Fruit fly (Drosophila melanogaster) whole organism, wandering third instar larva: ENCODE data around the gene CG31821.

Experiments
- Abd-B ChIP-seq: fragments of >200 bp; optimal IDR thresholded peaks from 2 replicates; lab custom pipeline; 2017; ENCODE audit warnings: missing biosample characterization, missing genetic modification characterization
- CG32264 ChIP-seq: fragments of 200-800 bp; sonication (Bioruptor generic); optimal IDR thresholded peaks from 2 replicates; lab custom pipeline; 2016; ENCODE audit warnings: missing biosample characterization, missing genetic modification characterization
- CG9705 ChIP-seq: fragments of 200-800 bp; sonication (Bioruptor generic); optimal IDR thresholded peaks from 2 replicates; lab custom pipeline; 2018; ENCODE audit warnings: missing biosample characterization, mild to moderate bottlenecking, missing genetic modification characterization
- CrebA ChIP-seq: fragments of 200-800 bp; sonication (Bioruptor generic); optimal IDR thresholded peaks from 2 replicates; lab custom pipeline; 2016; ENCODE audit warnings: missing biosample characterization, mild to moderate bottlenecking, missing genetic modification characterization, borderline replicate concordance
- Dfd ChIP-seq: fragments of >200 bp; optimal IDR thresholded peaks from 2 replicates; lab custom pipeline; 2017; ENCODE audit warnings: missing biosample characterization, missing genetic modification characterization
- Dif ChIP-seq: fragments of 200-275, 200-300 bp; sonication (Bioruptor generic); optimal IDR thresholded peaks from 2 replicates; lab custom pipeline; 2018; ENCODE audit warnings: missing biosample characterization, missing genetic modification characterization; ENCODE audit not compliant: partially characterized antibody
- GATAd ChIP-seq: sonication (Bioruptor generic); optimal IDR thresholded peaks from 2 replicates; lab custom pipeline; 2016; ENCODE audit warnings: missing biosample characterization, missing genetic modification characterization
- HLH106 ChIP-seq: fragments of 200-800 bp; optimal IDR thresholded peaks from 3 replicates; lab custom pipeline; 2019; ENCODE audit warnings: missing biosample characterization, mild to moderate bottlenecking, missing genetic modification characterization, moderate library complexity
- Hnf4 ChIP-seq: fragments of 200-800 bp; sonication (Bioruptor generic); optimal IDR thresholded peaks from 2 replicates; lab custom pipeline; 2016; ENCODE audit warnings: missing biosample characterization, mild to moderate bottlenecking, missing genetic modification characterization
- Hr78 ChIP-seq: fragments of >200 bp; optimal IDR thresholded peaks from 2 replicates; lab custom pipeline; 2017; ENCODE audit warnings: missing biosample characterization, missing genetic modification characterization
- Hr83 ChIP-seq: fragments of 200-300 bp; sonication (Bioruptor generic); optimal IDR thresholded peaks from 2 replicates; lab custom pipeline; 2016; ENCODE audit warnings: missing biosample characterization, mild to moderate bottlenecking, missing genetic modification characterization, moderate library complexity; ENCODE audit not compliant: poor library complexity, severe bottlenecking
- Mio ChIP-seq: sonication (Bioruptor generic); optimal IDR thresholded peaks from 2 replicates; lab custom pipeline; 2016; ENCODE audit warnings: missing biosample characterization, missing genetic modification characterization
- Myc ChIP-seq: fragments of >200 bp; optimal IDR thresholded peaks from 2 replicates; lab custom pipeline; 2017
- N ChIP-seq: fragments of >200 bp; optimal IDR thresholded peaks from 2 replicates; lab custom pipeline; 2018; ENCODE audit warnings: missing biosample characterization, missing external identifiers, missing genetic modification characterization
- Rel ChIP-seq, 2 experiments: fragments of 200-800 bp; sonication (Bioruptor generic) in 1 of 2; optimal IDR thresholded peaks; 2 replicates in 1 of 2; 3 replicates in 1 of 2; lab custom pipeline; 2016 to 2019; ENCODE audit warnings: mild to moderate bottlenecking in 2 of 2, missing biosample characterization in 2 of 2, missing genetic modification characterization in 2 of 2, moderate library complexity in 1 of 2
- Sp1 ChIP-seq: fragments of 200-800 bp; sonication (Bioruptor generic); optimal IDR thresholded peaks from 3 replicates; lab custom pipeline; 2019; ENCODE audit warnings: missing biosample characterization, mild to moderate bottlenecking, missing genetic modification characterization, moderate library complexity
- brk ChIP-seq: fragments of 200-800 bp; sonication (Bioruptor generic); optimal IDR thresholded peaks from 2 replicates; lab custom pipeline; 2016; ENCODE audit warnings: missing biosample characterization, mild to moderate bottlenecking, missing genetic modification characterization
- dl ChIP-seq, 2 experiments: fragments of 175-275, 200-275 bp in 1 of 2; fragments of 200-275 bp in 1 of 2; sonication (Bioruptor generic); optimal IDR thresholded peaks; lab custom pipeline; 2018; ENCODE audit warnings: mild to moderate bottlenecking in 2 of 2, missing biosample characterization in 2 of 2, missing genetic modification characterization in 2 of 2, moderate library complexity in 2 of 2; ENCODE audit not compliant: partially characterized antibody in 2 of 2, insufficient read depth in 1 of 2
- dmrt93B ChIP-seq: fragments of 200-800 bp; sonication (Bioruptor generic); optimal IDR thresholded peaks from 2 replicates; lab custom pipeline; 2018; ENCODE audit warnings: missing biosample characterization, mild to moderate bottlenecking, missing genetic modification characterization
- ey ChIP-seq: fragments of 200-800 bp; sonication (Bioruptor generic); optimal IDR thresholded peaks from 2 replicates; lab custom pipeline; 2016; ENCODE audit warnings: missing biosample characterization, missing genetic modification characterization
- foxo ChIP-seq, 2 experiments: fragments of 200-800 bp; sonication (Bioruptor generic); optimal IDR thresholded peaks; 2 replicates in 1 of 2; 3 replicates in 1 of 2; lab custom pipeline; 2016 to 2017; ENCODE audit warnings: missing biosample characterization in 2 of 2, missing genetic modification characterization in 2 of 2
- fru ChIP-seq: fragments of 200-800 bp; sonication (Bioruptor generic); optimal IDR thresholded peaks from 3 replicates; lab custom pipeline; 2016; ENCODE audit warnings: missing biosample characterization, mild to moderate bottlenecking, missing genetic modification characterization
- h ChIP-seq: fragments of 200-800 bp; sonication (Bioruptor generic); optimal IDR thresholded peaks from 3 replicates; lab custom pipeline; 2016; ENCODE audit warnings: missing biosample characterization, mild to moderate bottlenecking, missing genetic modification characterization
- lola ChIP-seq: fragments of >200 bp; optimal IDR thresholded peaks from 2 replicates; lab custom pipeline; 2017; ENCODE audit warnings: missing biosample characterization, missing genetic modification characterization
- sage ChIP-seq: fragments of 200-800 bp; sonication (Bioruptor generic); optimal IDR thresholded peaks from 2 replicates; lab custom pipeline; 2016; ENCODE audit warnings: missing biosample characterization, mild to moderate bottlenecking, missing genetic modification characterization
- tai ChIP-seq: sonication (Bioruptor generic); optimal IDR thresholded peaks from 2 replicates; lab custom pipeline; 2016; ENCODE audit warnings: missing biosample characterization, missing genetic modification characterization
- usp ChIP-seq: fragments of >200 bp; optimal IDR thresholded peaks from 2 replicates; lab custom pipeline; 2017; ENCODE audit warnings: missing biosample characterization, missing genetic modification characterization
- woc ChIP-seq: sonication (Bioruptor generic); optimal IDR thresholded peaks from 2 replicates; lab custom pipeline; 2016; ENCODE audit warnings: missing biosample characterization, mild to moderate bottlenecking, missing genetic modification characterization

CG31821 gene

DNA sequence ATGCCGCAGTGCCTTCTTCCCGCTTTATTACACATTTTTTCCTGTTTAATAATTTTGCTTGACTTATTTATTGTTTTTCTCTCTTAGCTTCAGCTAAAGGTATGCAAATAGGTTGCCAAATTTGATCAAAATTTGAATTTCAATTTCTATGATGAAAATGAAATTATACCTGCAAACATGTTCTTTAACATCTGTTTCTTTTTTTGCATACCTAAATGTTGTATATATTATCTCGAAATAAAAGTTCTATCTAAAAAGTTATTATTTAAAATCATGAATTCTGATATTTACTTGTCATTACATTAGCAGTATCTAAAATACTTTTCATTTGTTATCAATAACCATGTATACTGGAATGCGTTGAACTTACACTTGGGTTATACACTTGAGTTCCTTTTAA is 7.1 kb downstream of the CG31821 start, which contains the start of gene CG31735:
CG31735 (plus strand) TSS at position 301 of the 400 bp plus-strand sequence.
- TF ChIP-seq Dfd (no peak), CG32264 (GFP tag; lab: Kevin White, UChicago) (no peak), Sp1 (GFP tag; lab: Kevin White, UChicago) (no peak), dmrt93B (GFP tag; lab: Kevin White, UChicago) (no peak), Hr83 (GFP tag; lab: Kevin White, UChicago) (no peak), tai (no peak), usp (GFP tag; lab: Kevin White, UChicago) (no peak), HLH106 (tag; lab: Kevin White, UChicago) (no peak), Mio (GFP tag; lab: Kevin White, UChicago) (no peak), Hr78 (GFP tag; lab: Kevin White, UChicago) (no peak), sage (GFP tag; lab: Kevin White, UChicago) (no peak), fru (GFP tag; lab: Kevin White, UChicago) (no peak), dl (GFP tag; optimal IDR thresholded peaks at IDR 0.05; lab: Kevin White, UChicago; ENCODE audit: insufficient read depth in 1 of 2, partially characterized antibody in 2 of 2) (no peak), h (no peak)

DNA sequence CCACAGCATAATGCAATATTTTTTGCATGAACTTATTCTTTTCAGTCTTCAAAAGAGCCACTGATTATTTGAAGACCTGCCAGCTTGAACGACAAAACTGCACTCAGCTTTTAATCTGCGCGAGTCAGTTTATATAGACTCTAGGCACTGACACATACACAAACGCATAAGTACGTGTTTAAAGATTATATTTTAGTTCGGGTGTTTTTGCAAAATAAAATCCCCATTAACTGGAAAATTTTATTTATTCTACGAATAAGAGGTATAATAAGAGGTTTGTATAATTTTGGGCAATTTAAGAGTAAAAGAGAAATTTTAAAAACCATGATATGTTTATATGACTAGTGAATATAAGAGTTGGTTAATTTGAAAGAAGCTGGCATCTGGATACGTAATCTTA is 8.5 kb downstream of the CG31821 start, which contains the start of gene Tep1:
Tep1 (minus strand) TSS at position 101 of the 400 bp plus-strand sequence.
- no peak for TF ChIP-seq Abd-B (GFP tag; lab: Kevin White, UChicago)
- TF ChIP-seq N (GFP tag; lab: Kevin White, UChicago): no peak
- TF ChIP-seq Rel (GFP tag; optimal IDR thresholded peaks at IDR 0.05; lab: Kevin White, UChicago): no peak
- TF ChIP-seq Rel (tag; optimal IDR thresholded peaks at IDR 0.05; lab: Kevin White, UChicago): no peak
- TF ChIP-seq Dif: no peak
- no peak for TF ChIP-seq ey (GFP tag; lab: Kevin White, UChicago)
- TF ChIP-seq Hr83 (GFP tag; lab: Kevin White, UChicago): no peak
- TF ChIP-seq sage (GFP tag; lab: Kevin White, UChicago): no peak
- TF ChIP-seq dmrt93B (GFP tag; lab: Kevin White, UChicago): no peak
- no peak for TF ChIP-seq foxo (GFP tag; optimal IDR thresholded peaks at IDR 0.05; lab: Kevin White, UChicago)
- no peak for TF ChIP-seq lola (GFP tag; lab: Kevin White, UChicago)
- TF ChIP-seq fru (GFP tag; lab: Kevin White, UChicago): no peak
- no peak for TF ChIP-seq Sp1 (GFP tag; lab: Kevin White, UChicago)
- TF ChIP-seq Hr78 (GFP tag; lab: Kevin White, UChicago): no peak

DNA sequence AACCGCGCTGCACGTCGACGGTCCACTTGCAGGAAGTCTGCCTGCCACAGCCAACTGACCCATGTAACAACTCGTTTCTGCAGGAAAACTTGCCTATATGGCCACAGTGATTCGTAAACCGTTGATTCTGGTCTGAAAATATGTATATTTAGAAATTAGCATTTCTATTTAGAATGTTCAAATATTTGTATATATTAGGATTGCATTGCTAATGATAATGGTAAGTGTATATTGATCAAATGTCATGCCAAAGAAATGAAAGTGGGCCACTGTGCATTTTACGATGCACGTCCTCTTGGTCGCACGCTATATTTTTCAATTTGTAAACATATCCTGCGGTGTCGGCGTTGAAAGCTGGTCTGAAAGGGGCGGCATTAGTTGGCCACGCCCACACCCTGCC is 16.0 kb downstream of the CG31821 start:
- TF ChIP-seq fru (GFP tag; lab: Kevin White, UChicago) (peak; percentile 22), Mio (GFP tag; lab: Kevin White, UChicago) (no peak), Abd-B (GFP tag; lab: Kevin White, UChicago) (no peak), CrebA (GFP tag; lab: Kevin White, UChicago) (no peak), CG32264 (GFP tag; lab: Kevin White, UChicago) (no peak), dl (GFP tag; optimal IDR thresholded peaks at IDR 0.05; lab: Kevin White, UChicago; ENCODE audit: insufficient read depth in 1 of 2, partially characterized antibody in 2 of 2) (no peak), tai (no peak), CG9705 (no peak), Hnf4 (no peak), GATAd (GFP tag; lab: Kevin White, UChicago) (no peak), Myc (lab: Kevin White, UChicago) (no peak), foxo (GFP tag; optimal IDR thresholded peaks at IDR 0.05; lab: Kevin White, UChicago) (peak in 1 of 2 experiments; percentile 12), brk (GFP tag; lab: Kevin White, UChicago) (no peak), Rel (GFP tag; optimal IDR thresholded peaks at IDR 0.05; lab: Kevin White, UChicago) (no peak), Rel (tag; optimal IDR thresholded peaks at IDR 0.05; lab: Kevin White, UChicago) (no peak), h (peak; percentile 34)
- TF ChIP-seq, all 38 proteins: peak for 3

DNA sequence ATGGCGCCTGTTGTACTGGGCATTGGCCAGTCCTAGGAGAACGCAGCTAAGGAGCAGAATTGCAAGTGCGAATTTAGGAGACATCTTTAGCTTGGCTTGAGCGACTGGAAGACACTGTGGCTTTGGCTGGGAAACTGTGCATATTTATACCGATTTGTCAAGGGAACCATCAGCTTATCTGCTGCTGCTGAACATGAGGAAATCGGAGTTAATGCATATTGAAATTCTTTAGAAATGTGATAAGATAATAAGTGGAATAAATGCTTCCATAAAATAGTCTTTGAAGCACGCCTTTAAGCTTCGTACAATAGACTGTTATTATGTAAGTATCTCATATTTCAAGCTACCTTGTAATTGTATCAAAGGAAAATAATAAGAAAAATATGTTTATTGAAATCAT is 19.1 kb downstream of the CG31821 start, which contains the start of gene CG44475:
CG44475 (minus strand) TSS at position 101 of the 400 bp plus-strand sequence.
- no peak for TF ChIP-seq Myc (lab: Kevin White, UChicago)
- TF ChIP-seq sage (GFP tag; lab: Kevin White, UChicago): no peak

DNA sequence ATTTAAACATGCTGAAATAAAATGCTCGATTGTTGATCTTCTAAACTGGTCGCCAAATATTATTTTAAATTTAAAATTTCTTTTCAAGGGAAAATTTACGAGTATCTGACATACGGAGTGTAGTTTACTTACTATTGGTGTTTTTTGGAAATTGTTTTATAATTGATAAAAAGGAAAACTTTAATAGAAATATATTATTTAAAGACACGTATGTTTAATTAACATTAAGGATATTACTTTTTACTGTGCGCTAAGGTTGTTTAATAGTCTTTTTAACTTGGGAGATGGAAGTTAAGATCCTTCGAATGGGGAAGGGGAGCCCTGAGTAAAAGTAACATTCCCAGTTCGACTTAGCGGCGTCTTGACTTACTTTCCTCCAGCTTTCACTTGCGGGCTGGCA is 22.2 kb downstream of the CG31821 start, which contains the start of gene CG7653:
CG7653 (minus strand) TSS at position 101 of the 400 bp plus-strand sequence.
- TF ChIP-seq woc (GFP tag; lab: Kevin White, UChicago) (no peak), tai (no peak)
